Worm (Caenorhabditis elegans): ENCODE data around the gene M106.7.

ce11 chrII:10834717-10835116 lies 22.3 kb downstream of the M106.7 start:
- TF ChIP-seq nhr-12 (tag; optimal IDR thresholded peaks at IDR 0.05) (no peak), lsy-12 (tag; optimal IDR thresholded peaks at IDR 0.05) (no peak), R02D3.7 (tag; optimal IDR thresholded peaks at IDR 0.05) (no peak), elt-2 (tag; optimal IDR thresholded peaks at IDR 0.05) (no peak), fkh-10 (GFP tag; optimal IDR thresholded peaks at IDR 0.05) (no peak), unc-39 (tag; optimal IDR thresholded peaks at IDR 0.05) (no peak), ztf-4 (tag; optimal IDR thresholded peaks at IDR 0.05) (no peak), lin-39 (tag; optimal IDR thresholded peaks at IDR 0.05) (no peak), pqm-1 (tag; optimal IDR thresholded peaks at IDR 0.05) (no peak)

All from whole organism, L3 larva.